1 fruit fly cellular context compared by ENCODE assay signal in genomic region chr2L:7204172-7204482, dm6.
TF ChIP-seq lines count a peak whose summit lies in the region.

Gene CG4502 (minus strand): TSS chr2L:7204264.

TF ChIP-seq in whole organism, embryonic, 481 proteins besides CTCF, POLR2A, EP300 and RAD21 (continued from another document and continues in another):
- TF ChIP-seq sens-2 (GFP tag; IDR thresholded peaks at IDR 0.05; lab: Robert Waterston, UW) (no peak), ken (GFP tag; IDR thresholded peaks at IDR 0.05; lab: Robert Waterston, UW) (no peak), NK7.1 (GFP tag; optimal IDR thresholded peaks at IDR 0.05; lab: Kevin White, UChicago) (no peak), CG5245 (GFP tag; optimal IDR thresholded peaks at IDR 0.05; lab: Kevin White, UChicago) (no peak), usp (GFP tag; optimal IDR thresholded peaks at IDR 0.05; lab: Kevin White, UChicago) (no peak), chinmo (GFP tag; IDR thresholded peaks at IDR 0.05; lab: Robert Waterston, UW; ENCODE audit: partially characterized antibody) (peak; percentile 100), CG15073 (GFP tag; optimal IDR thresholded peaks at IDR 0.05; lab: Kevin White, UChicago) (no peak), ham (GFP tag; IDR thresholded peaks at IDR 0.05; lab: Robert Waterston, UW) (no peak), ind (GFP tag; optimal IDR thresholded peaks at IDR 0.05; lab: Kevin White, UChicago) (no peak), CG13894 (tag; optimal IDR thresholded peaks at IDR 0.05; lab: Kevin White, UChicago) (peak; percentile 49), zen (tag; optimal IDR thresholded peaks at IDR 0.05; lab: Kevin White, UChicago) (peak; percentile 36), ems (GFP tag; optimal IDR thresholded peaks at IDR 0.05; lab: Kevin White, UChicago) (no peak), CG4360 (GFP tag; IDR thresholded peaks at IDR 0.05; lab: Robert Waterston, UW) (no peak), eyg (GFP tag; optimal IDR thresholded peaks at IDR 0.05; lab: Kevin White, UChicago) (no peak), CG13775 (GFP tag; optimal IDR thresholded peaks at IDR 0.05; lab: Kevin White, UChicago) (no peak), NfI (GFP tag; optimal IDR thresholded peaks at IDR 0.05; lab: Kevin White, UChicago) (peak; percentile 9), Hey (tag; optimal IDR thresholded peaks at IDR 0.05; lab: Kevin White, UChicago) (no peak), Spps (tag; optimal IDR thresholded peaks at IDR 0.05; lab: Kevin White, UChicago) (no peak), sr (GFP tag; IDR thresholded peaks at IDR 0.05; lab: Robert Waterston, UW) (no peak), amos (GFP tag; IDR thresholded peaks at IDR 0.05; lab: Robert Waterston, UW; ENCODE audit: partially characterized antibody) (peak; percentile 100), Six4 (GFP tag; optimal IDR thresholded peaks at IDR 0.05; lab: Kevin White, UChicago) (no peak), Jarid2 (GFP tag; optimal IDR thresholded peaks at IDR 0.05; lab: Kevin White, UChicago) (no peak), CG14667 (GFP tag; IDR thresholded peaks at IDR 0.05; lab: Robert Waterston, UW) (no peak), Atf6 (GFP tag; IDR thresholded peaks at IDR 0.05; lab: Robert Waterston, UW) (no peak), CG32772 (GFP tag; IDR thresholded peaks at IDR 0.05; lab: Robert Waterston, UW) (no peak), bcd (GFP tag; optimal IDR thresholded peaks at IDR 0.05; lab: Kevin White, UChicago) (peak; percentile 33), CG16815 (GFP tag; optimal IDR thresholded peaks at IDR 0.05; lab: Kevin White, UChicago) (no peak), btn (GFP tag; optimal IDR thresholded peaks at IDR 0.05; lab: Kevin White, UChicago) (no peak), otp (GFP tag; IDR thresholded peaks at IDR 0.05; lab: Robert Waterston, UW) (no peak), Adf1 (GFP tag; IDR thresholded peaks at IDR 0.05; lab: Robert Waterston, UW) (peak; percentile 45; the same call in 1 of the 2 replicates), unpg (GFP tag; optimal IDR thresholded peaks at IDR 0.05; lab: Kevin White, UChicago) (peak; percentile 6), CG2678 (tag; optimal IDR thresholded peaks at IDR 0.05; lab: Kevin White, UChicago) (no peak), Dip2 (GFP tag; IDR thresholded peaks at IDR 0.05; lab: Robert Waterston, UW) (no peak), NFAT (GFP tag; IDR thresholded peaks at IDR 0.05; lab: Robert Waterston, UW) (no peak; the same call in 1 of the 2 replicates), tx (GFP tag; optimal IDR thresholded peaks at IDR 0.05; lab: Kevin White, UChicago) (no peak), tgo (GFP tag; IDR thresholded peaks at IDR 0.05; lab: Robert Waterston, UW) (no peak), CG9797 (GFP tag; optimal IDR thresholded peaks at IDR 0.05; lab: Kevin White, UChicago) (peak; percentile 36), gsb-n (tag; optimal IDR thresholded peaks at IDR 0.05; lab: Kevin White, UChicago) (no peak), CG2199 (GFP tag; IDR thresholded peaks at IDR 0.05; lab: Robert Waterston, UW) (no peak), CG17385 (GFP tag; optimal IDR thresholded peaks at IDR 0.05; lab: Kevin White, UChicago) (no peak), Antp (GFP tag; optimal IDR thresholded peaks at IDR 0.05; lab: Kevin White, UChicago) (peak; percentile 38), CG14710 (tag; optimal IDR thresholded peaks at IDR 0.05; lab: Kevin White, UChicago) (peak; percentile 58), CG13287 (GFP tag; IDR thresholded peaks at IDR 0.05; lab: Robert Waterston, UW; ENCODE audit: partially characterized antibody) (peak; percentile 100), CG12104 (GFP tag; optimal IDR thresholded peaks at IDR 0.05; lab: Kevin White, UChicago) (no peak), twi (tag; optimal IDR thresholded peaks at IDR 0.05; lab: Kevin White, UChicago) (no peak), dm (GFP tag; optimal IDR thresholded peaks at IDR 0.05; lab: Kevin White, UChicago) (no peak), CG32767 (GFP tag; IDR thresholded peaks at IDR 0.05; lab: Robert Waterston, UW) (no peak), onecut (GFP tag; IDR thresholded peaks at IDR 0.05; lab: Robert Waterston, UW) (0 out of 2 replicates have a peak, but pooled peaks have one; percentile 8), sna (GFP tag; IDR thresholded peaks at IDR 0.05; lab: Robert Waterston, UW; ENCODE audit: partially characterized antibody) (peak; percentile 100), grau (tag; optimal IDR thresholded peaks at IDR 0.05; lab: Kevin White, UChicago) (peak; percentile 43), TFAM (GFP tag; optimal IDR thresholded peaks at IDR 0.05; lab: Kevin White, UChicago) (no peak), unc-4 (GFP tag; IDR thresholded peaks at IDR 0.05; lab: Robert Waterston, UW; ENCODE audit: partially characterized antibody) (peak; percentile 99), lbe (GFP tag; optimal IDR thresholded peaks at IDR 0.05; lab: Kevin White, UChicago) (peak; percentile 30), Dad (GFP tag; optimal IDR thresholded peaks at IDR 0.05; lab: Kevin White, UChicago) (peak; percentile 13), sens (GFP tag; lab: Kevin White, UChicago) (peak; percentile 61), CG2120 (GFP tag; optimal IDR thresholded peaks at IDR 0.05; lab: Kevin White, UChicago) (peak; percentile 39), Sox102F (GFP tag; optimal IDR thresholded peaks at IDR 0.05; lab: Kevin White, UChicago) (no peak), hb (GFP tag; IDR thresholded peaks at IDR 0.05; lab: Robert Waterston, UW; ENCODE audit: partially characterized antibody) (peak; percentile 99), HmgD (GFP tag; optimal IDR thresholded peaks at IDR 0.05; lab: Kevin White, UChicago) (peak; percentile 40), pho (GFP tag; optimal IDR thresholded peaks at IDR 0.05; lab: Kevin White, UChicago) (peak; percentile 30), YL-1 (GFP tag; optimal IDR thresholded peaks at IDR 0.05; lab: Kevin White, UChicago) (no peak), CrebB (tag; optimal IDR thresholded peaks at IDR 0.05; lab: Kevin White, UChicago) (peak; percentile 45), CG6791 (GFP tag; IDR thresholded peaks at IDR 0.05; lab: Robert Waterston, UW; ENCODE audit: partially characterized antibody) (peak; percentile 100), luna (GFP tag; optimal IDR thresholded peaks at IDR 0.05; lab: Kevin White, UChicago) (no peak), Fer1 (GFP tag; optimal IDR thresholded peaks at IDR 0.05; lab: Kevin White, UChicago) (peak; percentile 42), psq (GFP tag; optimal IDR thresholded peaks at IDR 0.05; lab: Kevin White, UChicago) (no peak), CG8089 (GFP tag; optimal IDR thresholded peaks at IDR 0.05; lab: Kevin White, UChicago) (no peak), CG17359 (tag; optimal IDR thresholded peaks at IDR 0.05; lab: Kevin White, UChicago) (no peak), Optix (GFP tag; IDR thresholded peaks at IDR 0.05; lab: Robert Waterston, UW) (no peak), tup (GFP tag; optimal IDR thresholded peaks at IDR 0.05; lab: Kevin White, UChicago) (no peak), CG7271 (tag; optimal IDR thresholded peaks at IDR 0.05; lab: Kevin White, UChicago) (no peak), CG33557 (GFP tag; optimal IDR thresholded peaks at IDR 0.05; lab: Kevin White, UChicago) (no peak), Dp (GFP tag; optimal IDR thresholded peaks at IDR 0.05; lab: Kevin White, UChicago) (peak; percentile 100), CG6765 (GFP tag; optimal IDR thresholded peaks at IDR 0.05; lab: Kevin White, UChicago) (no peak), fd64A (GFP tag; optimal IDR thresholded peaks at IDR 0.05; lab: Kevin White, UChicago) (no peak), CG10366 (GFP tag; IDR thresholded peaks at IDR 0.05; lab: Robert Waterston, UW) (no peak), CG1024 (GFP tag; IDR thresholded peaks at IDR 0.05; lab: Robert Waterston, UW) (no peak), CG15011 (GFP tag; optimal IDR thresholded peaks at IDR 0.05; lab: Kevin White, UChicago) (no peak), knrl (GFP tag; IDR thresholded peaks at IDR 0.05; lab: Robert Waterston, UW; ENCODE audit: partially characterized antibody) (peak; percentile 99), Dbx (GFP tag; IDR thresholded peaks at IDR 0.05; lab: Robert Waterston, UW) (peak; percentile 75), Dref (GFP tag; IDR thresholded peaks at IDR 0.05; lab: Robert Waterston, UW) (peak; percentile 100), tap (tag; optimal IDR thresholded peaks at IDR 0.05; lab: Kevin White, UChicago) (no peak), B-H1 (GFP tag; IDR thresholded peaks at IDR 0.05; lab: Robert Waterston, UW) (no peak), nom (GFP tag; optimal IDR thresholded peaks at IDR 0.05; lab: Kevin White, UChicago) (no peak), CG4617 (GFP tag; optimal IDR thresholded peaks at IDR 0.05; lab: Kevin White, UChicago; ENCODE audit: borderline replicate concordance) (no peak), CG8290 (GFP tag; optimal IDR thresholded peaks at IDR 0.05; lab: Kevin White, UChicago) (peak; percentile 61), CG8290 (tag; optimal IDR thresholded peaks at IDR 0.05; lab: Kevin White, UChicago) (peak in 1 of 2 experiments; percentile 83), hkb (optimal IDR thresholded peaks at IDR 0.05; lab: Kevin White, UChicago) (no peak), hkb (GFP tag; IDR thresholded peaks at IDR 0.05; lab: Robert Waterston, UW) (no peak), CG17802 (tag; optimal IDR thresholded peaks at IDR 0.05; lab: Kevin White, UChicago) (no peak), CG14965 (GFP tag; optimal IDR thresholded peaks at IDR 0.05; lab: Kevin White, UChicago; ENCODE audit: borderline replicate concordance) (no peak), Bdp1 (GFP tag; optimal IDR thresholded peaks at IDR 0.05; lab: Kevin White, UChicago) (no peak), CG3407 (GFP tag; optimal IDR thresholded peaks at IDR 0.05; lab: Kevin White, UChicago) (no peak), Eip74EF (GFP tag; optimal IDR thresholded peaks at IDR 0.05; lab: Kevin White, UChicago) (no peak), Gug (GFP tag; IDR thresholded peaks at IDR 0.05; lab: Robert Waterston, UW) (no peak), sug (tag; optimal IDR thresholded peaks at IDR 0.05; lab: Kevin White, UChicago) (peak; percentile 62), CG31441 (GFP tag; IDR thresholded peaks at IDR 0.05; lab: Robert Waterston, UW) (no peak), Mrtf (GFP tag; IDR thresholded peaks at IDR 0.05; lab: Robert Waterston, UW) (no peak), Sry-β (GFP tag; optimal IDR thresholded peaks at IDR 0.05; lab: Kevin White, UChicago) (no peak), CG8359 (GFP tag; optimal IDR thresholded peaks at IDR 0.05; lab: Kevin White, UChicago; ENCODE audit: borderline replicate concordance) (no peak), CG6854 (GFP tag; optimal IDR thresholded peaks at IDR 0.05; lab: Kevin White, UChicago) (no peak), dmrt11E (tag; optimal IDR thresholded peaks at IDR 0.05; lab: Kevin White, UChicago) (no peak), salm (tag; optimal IDR thresholded peaks at IDR 0.05; lab: Kevin White, UChicago) (no peak), Hand (GFP tag; optimal IDR thresholded peaks at IDR 0.05; lab: Kevin White, UChicago) (no peak), Hmr (GFP tag; optimal IDR thresholded peaks at IDR 0.05; lab: Kevin White, UChicago) (peak; percentile 79), CG1832 (GFP tag; optimal IDR thresholded peaks at IDR 0.05; lab: Kevin White, UChicago) (no peak), emc (GFP tag; optimal IDR thresholded peaks at IDR 0.05; lab: Kevin White, UChicago) (no peak), mam (GFP tag; optimal IDR thresholded peaks at IDR 0.05; lab: Kevin White, UChicago) (peak; percentile 63), esg (GFP tag; conservative IDR thresholded peaks at IDR 0.05; lab: Robert Waterston, UW) (no peak), tio (GFP tag; optimal IDR thresholded peaks at IDR 0.05; lab: Kevin White, UChicago) (no peak), CG5953 (GFP tag; IDR thresholded peaks at IDR 0.05; lab: Robert Waterston, UW) (no peak), rib (GFP tag; IDR thresholded peaks at IDR 0.05; lab: Robert Waterston, UW) (no peak; the same call in 1 of the 2 replicates), CG13624 (GFP tag; optimal IDR thresholded peaks at IDR 0.05; lab: Kevin White, UChicago) (peak; percentile 75), fu2 (GFP tag; optimal IDR thresholded peaks at IDR 0.05; lab: Kevin White, UChicago) (no peak), inv (GFP tag; IDR thresholded peaks at IDR 0.05; lab: Robert Waterston, UW; ENCODE audit: partially characterized antibody) (peak; percentile 99), Lhr (GFP tag; optimal IDR thresholded peaks at IDR 0.05; lab: Kevin White, UChicago) (peak; percentile 85), CG17568 (GFP tag; optimal IDR thresholded peaks at IDR 0.05; lab: Kevin White, UChicago) (no peak), Hr39 (optimal IDR thresholded peaks at IDR 0.05; lab: Kevin White, UChicago) (no peak), crc (GFP tag; optimal IDR thresholded peaks at IDR 0.05; lab: Kevin White, UChicago) (no peak), CG12299 (tag; optimal IDR thresholded peaks at IDR 0.05; lab: Kevin White, UChicago) (peak; percentile 55), ato (GFP tag; IDR thresholded peaks at IDR 0.05; lab: Robert Waterston, UW; ENCODE audit: partially characterized antibody) (peak; percentile 99), CG8281 (tag; optimal IDR thresholded peaks at IDR 0.05; lab: Kevin White, UChicago) (no peak), Atf3 (GFP tag; optimal IDR thresholded peaks at IDR 0.05; lab: Kevin White, UChicago) (no peak), run (tag; optimal IDR thresholded peaks at IDR 0.05; lab: Kevin White, UChicago) (no peak), sc (optimal IDR thresholded peaks at IDR 0.05; lab: Kevin White, UChicago) (no peak), sc (GFP tag; optimal IDR thresholded peaks at IDR 0.05; lab: Kevin White, UChicago) (no peak), vvl (GFP tag; IDR thresholded peaks at IDR 0.05; lab: Robert Waterston, UW) (peak; percentile 52), D19A (tag; optimal IDR thresholded peaks at IDR 0.05; lab: Kevin White, UChicago) (no peak), CG17361 (GFP tag; IDR thresholded peaks at IDR 0.05; lab: Robert Waterston, UW) (no peak), her (GFP tag; optimal IDR thresholded peaks at IDR 0.05; lab: Kevin White, UChicago) (peak; percentile 47), Mad (GFP tag; optimal IDR thresholded peaks at IDR 0.05; lab: Kevin White, UChicago) (no peak), CG14441 (GFP tag; IDR thresholded peaks at IDR 0.05; lab: Robert Waterston, UW) (no peak), CG17186 (GFP tag; optimal IDR thresholded peaks at IDR 0.05; lab: Kevin White, UChicago) (no peak), Nf-YC (tag; optimal IDR thresholded peaks at IDR 0.05; lab: Kevin White, UChicago) (peak; percentile 28), Deaf1 (tag; optimal IDR thresholded peaks at IDR 0.05; lab: Kevin White, UChicago) (peak; percentile 6), CG18619 (GFP tag; optimal IDR thresholded peaks at IDR 0.05; lab: Kevin White, UChicago) (no peak), Ets97D (GFP tag; optimal IDR thresholded peaks at IDR 0.05; lab: Kevin White, UChicago) (peak; percentile 89)
